Fruit fly (Drosophila melanogaster) whole organism, adult: ENCODE data around the gene CG15824.

Experiments
- CG33017 ChIP-seq: fragments of 200-800 bp; sonication (Bioruptor generic); optimal IDR thresholded peaks from 2 replicates; lab custom pipeline; 2018; ENCODE audit warnings: missing biosample characterization, mild to moderate bottlenecking, missing genetic modification characterization, moderate library complexity
- Hr96 ChIP-seq: fragments of 200-800 bp; sonication (Bioruptor generic); optimal IDR thresholded peaks from 2 replicates; lab custom pipeline; 2016; ENCODE audit warnings: missing biosample characterization, missing genetic modification characterization
- kay ChIP-seq: fragments of 200-800 bp; sonication (Bioruptor generic); peaks from one replicate; lab custom pipeline; 2016; ENCODE audit warnings: missing biosample characterization, missing genetic modification characterization, borderline replicate concordance
- tj ChIP-seq: fragments of 200-800 bp; sonication (Bioruptor generic); optimal IDR thresholded peaks from 3 replicates; lab custom pipeline; 2017; ENCODE audit warnings: missing biosample characterization, mild to moderate bottlenecking, missing genetic modification characterization, moderate library complexity

DNA sequence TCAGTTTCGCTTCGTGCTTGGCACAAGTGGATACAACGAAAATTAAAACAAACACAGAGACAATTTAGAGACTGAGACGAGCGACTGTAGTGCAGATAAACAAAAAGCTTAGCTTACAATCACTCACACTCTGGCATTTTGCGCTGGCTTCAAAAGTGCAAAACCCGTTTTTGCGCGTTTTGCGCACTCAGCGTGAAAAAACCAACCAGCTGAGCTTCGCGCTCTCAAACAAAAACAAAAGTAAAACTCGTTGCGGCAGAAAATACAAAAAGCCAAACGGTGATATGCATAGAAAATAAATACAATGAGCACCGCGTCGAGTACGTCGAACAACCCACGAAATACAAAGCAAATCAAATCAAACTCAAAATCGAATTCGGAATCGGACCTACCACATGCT lies 44.2 kb downstream of the CG15824 start:
- TF ChIP-seq kay (GFP tag; lab: Kevin White, UChicago) (peak; percentile 95), Hr96 (GFP tag; lab: Kevin White, UChicago) (no peak), CG33017 (tag; lab: Kevin White, UChicago) (no peak), tj (GFP tag; lab: Kevin White, UChicago) (peak; percentile 98)
